Fruit fly (Drosophila melanogaster) Kc167 (cell line): ENCODE results near the gene CG31674.

ENCODE experiments used
- Myc ChIP-seq: fragments of >200 bp; optimal IDR thresholded peaks from 2 replicates; lab custom pipeline; 2017; ENCODE audit warnings: missing external identifiers
- h ChIP-seq: fragments of >200 bp; optimal IDR thresholded peaks from 3 replicates; lab custom pipeline; 2018; ENCODE audit warnings: missing external identifiers
- insv ChIP-seq: fragments of >200 bp; optimal IDR thresholded peaks from 3 replicates; lab custom pipeline; 2018; ENCODE audit warnings: missing external identifiers
- psq ChIP-seq: fragments of >200 bp; optimal IDR thresholded peaks from 2 replicates; lab custom pipeline; 2017; ENCODE audit warnings: missing external identifiers

- TF ChIP-seq insv (lab: Kevin White, UChicago) = no peak
- TF ChIP-seq h (lab: Kevin White, UChicago) = no peak
- TF ChIP-seq Myc (lab: Kevin White, UChicago) = no peak
- TF ChIP-seq psq = no peak
These were observed 34.1 kb upstream of the CG31674 start, which contains the start of gene vari for dm6 chr2L:20796758-20797514.
